Fruit fly (Drosophila melanogaster): Measurements from ENCODE around the gene Arfrp1.
A peak's percentile ranks its signal among the peaks of the same experiment; 100 is the strongest.

Gene Arfrp1

DNA sequence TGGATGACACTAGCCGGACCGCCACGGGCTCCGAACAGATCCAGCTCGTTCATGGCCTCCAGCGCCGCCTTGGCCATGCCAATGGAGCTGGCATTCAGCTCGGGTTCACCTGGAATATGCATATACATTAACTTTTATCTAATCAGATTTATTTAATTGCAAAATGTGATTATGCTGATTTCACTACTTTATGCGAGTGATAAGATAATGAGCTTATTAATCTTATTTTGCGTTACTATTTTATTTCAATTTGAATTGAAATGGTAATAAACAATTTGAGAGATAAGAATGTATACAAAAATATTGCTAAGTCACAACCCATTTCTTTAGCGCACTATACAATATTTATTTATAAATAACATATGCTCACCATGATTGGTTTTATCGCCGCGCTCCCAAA is 4.7 kb upstream of the Arfrp1 start:
- TF ChIP-seq exex (tag; optimal IDR thresholded peaks at IDR 0.05), result peak; percentile 93
- no peak for TF ChIP-seq CG2202 (tag; optimal IDR thresholded peaks at IDR 0.05)
- no peak for TF ChIP-seq CG10321 (GFP tag; IDR thresholded peaks at IDR 0.05)
- no peak for TF ChIP-seq Eip74EF (GFP tag; optimal IDR thresholded peaks at IDR 0.05)

DNA sequence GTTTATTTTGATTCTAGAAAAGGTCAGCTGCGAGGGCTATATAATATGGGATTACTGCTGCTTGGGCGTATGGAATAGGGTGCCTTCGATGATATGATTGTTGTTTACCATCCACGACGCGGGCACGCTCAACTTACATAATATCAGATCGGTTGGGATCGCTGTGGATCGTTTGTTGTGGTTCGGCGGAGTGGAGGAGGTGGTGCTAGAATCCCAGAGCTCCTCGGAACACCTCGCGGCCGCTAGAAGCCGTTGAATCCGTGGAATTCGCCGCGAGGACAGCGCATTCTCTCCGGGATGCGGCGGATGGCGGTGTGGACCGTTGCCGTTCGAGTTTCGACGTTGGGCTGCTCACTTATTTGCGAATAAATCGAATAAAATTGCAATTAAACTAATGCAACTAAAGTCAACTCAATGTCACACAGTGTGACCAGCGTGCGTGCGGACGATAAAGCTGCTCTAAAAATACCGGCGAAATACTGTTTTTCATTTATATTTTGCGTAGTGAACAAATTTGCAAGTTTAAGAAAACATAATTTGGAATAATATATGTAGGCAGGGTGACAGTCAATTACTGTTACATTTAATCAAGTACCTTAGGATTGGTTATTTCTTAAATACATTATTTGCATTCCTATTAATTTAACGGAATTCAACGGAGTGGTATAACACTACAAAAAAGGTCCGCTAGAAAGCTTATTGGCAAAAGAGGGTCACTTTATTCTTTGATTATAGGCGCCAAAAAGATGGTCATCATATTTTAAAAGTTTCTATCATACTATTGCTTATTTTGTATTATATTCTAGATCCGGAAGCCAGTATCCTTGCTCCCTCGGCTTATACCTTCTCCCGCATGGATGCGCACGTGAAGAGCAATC is 3.3 kb upstream of the Arfrp1 start, which contains the start of gene CG7766:
Gene CG7766 (minus strand): TSS at position 432 of the 878 bp plus-strand sequence.
- TF ChIP-seq pan (optimal IDR thresholded peaks at IDR 0.05), result no peak
- TF ChIP-seq pan (GFP tag; optimal IDR thresholded peaks at IDR 0.05 in 1 of 2, IDR thresholded peaks at IDR 0.05 in 1 of 2), result no peak
- peak; percentile 21 for TF ChIP-seq Myb (GFP tag; optimal IDR thresholded peaks at IDR 0.05)
- TF ChIP-seq Med (GFP tag), result no peak
- TF ChIP-seq Mes4 (GFP tag; optimal IDR thresholded peaks at IDR 0.05), result no peak
- TF ChIP-seq twi (tag; optimal IDR thresholded peaks at IDR 0.05), result no peak
- TF ChIP-seq CTCF (GFP tag; optimal IDR thresholded peaks at IDR 0.05), result peak; percentile 25
- TF ChIP-seq ind (GFP tag; optimal IDR thresholded peaks at IDR 0.05), result no peak
- peak; percentile 59 for TF ChIP-seq pzg (GFP tag; optimal IDR thresholded peaks at IDR 0.05)
- no peak for TF ChIP-seq unc-4 (GFP tag; IDR thresholded peaks at IDR 0.05; ENCODE audit: partially characterized antibody)
- TF ChIP-seq CG4328 (GFP tag; optimal IDR thresholded peaks at IDR 0.05), result no peak
- TF ChIP-seq CG9797 (GFP tag; optimal IDR thresholded peaks at IDR 0.05), result peak; percentile 69
- TF ChIP-seq CG30403 (GFP tag; optimal IDR thresholded peaks at IDR 0.05), result no peak
- no peak for TF ChIP-seq CG10565 (GFP tag; optimal IDR thresholded peaks at IDR 0.05)
- no peak for TF ChIP-seq Mrtf (GFP tag; IDR thresholded peaks at IDR 0.05)
- TF ChIP-seq oc (tag; optimal IDR thresholded peaks at IDR 0.05), result no peak
- TF ChIP-seq bbx (GFP tag; IDR thresholded peaks at IDR 0.05; ENCODE audit: partially characterized antibody), result no peak
- TF ChIP-seq nmo (GFP tag; optimal IDR thresholded peaks at IDR 0.05), result peak; percentile 22
- TF ChIP-seq CG4617 (GFP tag; optimal IDR thresholded peaks at IDR 0.05; ENCODE audit: borderline replicate concordance), result peak; percentile 9
- TF ChIP-seq MBD-R2 (GFP tag; IDR thresholded peaks at IDR 0.05), result peak; percentile 34; the same call in 1 of the 2 replicates
- no peak for TF ChIP-seq CG10321 (GFP tag; IDR thresholded peaks at IDR 0.05)
- no peak for TF ChIP-seq Dip3 (GFP tag; optimal IDR thresholded peaks at IDR 0.05)
- TF ChIP-seq CG34376 (GFP tag; optimal IDR thresholded peaks at IDR 0.05), result no peak
- peak; percentile 13 for TF ChIP-seq CG2116 (GFP tag; optimal IDR thresholded peaks at IDR 0.05)
- TF ChIP-seq Bteb2 (GFP tag; optimal IDR thresholded peaks at IDR 0.05), result no peak
- TF ChIP-seq CG15601 (tag; optimal IDR thresholded peaks at IDR 0.05), result no peak
- TF ChIP-seq hth (optimal IDR thresholded peaks at IDR 0.05), result no peak
- no peak for TF ChIP-seq bsh (GFP tag; optimal IDR thresholded peaks at IDR 0.05)
- TF ChIP-seq CG6765 (GFP tag; optimal IDR thresholded peaks at IDR 0.05), result no peak
- no peak for TF ChIP-seq Atf-2 (GFP tag; optimal IDR thresholded peaks at IDR 0.05)
- TF ChIP-seq E2f2 (GFP tag; IDR thresholded peaks at IDR 0.05), result peak; percentile 79
- TF ChIP-seq HmgZ (tag; optimal IDR thresholded peaks at IDR 0.05), result no peak
- TF ChIP-seq Trl (optimal IDR thresholded peaks at IDR 0.05), result no peak
- no peak for TF ChIP-seq Trl (GFP tag; optimal IDR thresholded peaks at IDR 0.05)
- TF ChIP-seq Pdp1 (GFP tag; optimal IDR thresholded peaks at IDR 0.05), result peak in 1 of 2 experiments; percentile 92
- TF ChIP-seq zen (tag; optimal IDR thresholded peaks at IDR 0.05), result no peak
- TF ChIP-seq BEAF-32 (GFP tag; optimal IDR thresholded peaks at IDR 0.05), result peak; percentile 35
- TF ChIP-seq tna (GFP tag; IDR thresholded peaks at IDR 0.05; ENCODE audit: partially characterized antibody), result peak; percentile 13; the same call in 1 of the 2 replicates
- no peak for TF ChIP-seq chm (GFP tag; IDR thresholded peaks at IDR 0.05)
- TF ChIP-seq sens (GFP tag), result peak; percentile 59
- no peak for TF ChIP-seq lmd (GFP tag; IDR thresholded peaks at IDR 0.05)
- TF ChIP-seq trem (tag; optimal IDR thresholded peaks at IDR 0.05), result peak; percentile 15
- TF ChIP-seq stwl (tag; optimal IDR thresholded peaks at IDR 0.05), result peak; percentile 25
- no peak for TF ChIP-seq slbo (GFP tag; IDR thresholded peaks at IDR 0.05)
- no peak for TF ChIP-seq CG4854 (GFP tag; optimal IDR thresholded peaks at IDR 0.05)

Measured in whole organism, embryonic.